Worm (Caenorhabditis elegans): ENCODE data around the gene fil-2.

Gene fil-2

ce11 chrV:6286343-6286742 lies 7.5 kb downstream of the fil-2 start, which contains the start of gene srn-1:
Gene srn-1, minus strand, starts transcription at chrV:6286443.
- TF ChIP-seq M03D4.4 (tag; optimal IDR thresholded peaks at IDR 0.05) (no peak), lin-13 (tag; optimal IDR thresholded peaks at IDR 0.05) (no peak), ham-2 (GFP tag; optimal IDR thresholded peaks at IDR 0.05) (no peak), ceh-39 (tag; optimal IDR thresholded peaks at IDR 0.05) (no peak), lin-32 (GFP tag; optimal IDR thresholded peaks at IDR 0.05) (no peak), nhr-28 (tag; optimal IDR thresholded peaks at IDR 0.05) (no peak), unc-120 (tag; optimal IDR thresholded peaks at IDR 0.05; ENCODE audit: poor library complexity, severe bottlenecking) (no peak), lsy-2 (tag; optimal IDR thresholded peaks at IDR 0.05) (no peak), mab-5 (tag; optimal IDR thresholded peaks at IDR 0.05) (no peak), nhr-2 (tag; optimal IDR thresholded peaks at IDR 0.05) (no peak), unc-62 (GFP tag; optimal IDR thresholded peaks at IDR 0.05) (no peak), snpc-4 (tag; optimal IDR thresholded peaks at IDR 0.05) (no peak), sem-2 (GFP tag; optimal IDR thresholded peaks at IDR 0.05) (no peak), ceh-83 (GFP tag; optimal IDR thresholded peaks at IDR 0.05) (no peak), ces-1 (GFP tag; optimal IDR thresholded peaks at IDR 0.05) (no peak)

- TF ChIP-seq blmp-1 (tag; optimal IDR thresholded peaks at IDR 0.05) (no peak), nhr-76 (tag; optimal IDR thresholded peaks at IDR 0.05) (no peak), ceh-39 (tag; optimal IDR thresholded peaks at IDR 0.05) (no peak), drap-1 (GFP tag; optimal IDR thresholded peaks at IDR 0.05) (no peak), lin-32 (GFP tag; optimal IDR thresholded peaks at IDR 0.05) (no peak), unc-62 (GFP tag; optimal IDR thresholded peaks at IDR 0.05) (no peak), hlh-1 (tag; optimal IDR thresholded peaks at IDR 0.05) (no peak), mep-1 (tag; optimal IDR thresholded peaks at IDR 0.05) (no peak), ceh-43 (GFP tag; optimal IDR thresholded peaks at IDR 0.05) (no peak)
Observed at ce11 chrV:6288607-6289006, 9.8 kb downstream of the fil-2 start, which contains the start of gene K12B6.11. Gene K12B6.11, plus strand, starts transcription at chrV:6288907.

ce11 chrV:6291301-6291700 lies 12.5 kb downstream of the fil-2 start:
- TF ChIP-seq hlh-1 (tag; optimal IDR thresholded peaks at IDR 0.05): no peak
- no peak for TF ChIP-seq drap-1 (GFP tag; optimal IDR thresholded peaks at IDR 0.05)
- TF ChIP-seq ceh-39 (tag; optimal IDR thresholded peaks at IDR 0.05): no peak
- no peak for TF ChIP-seq snpc-4 (tag; optimal IDR thresholded peaks at IDR 0.05)
- no peak for TF ChIP-seq unc-39 (tag; optimal IDR thresholded peaks at IDR 0.05)
- no peak for TF ChIP-seq nhr-12 (tag; optimal IDR thresholded peaks at IDR 0.05)
- TF ChIP-seq ces-1 (GFP tag; optimal IDR thresholded peaks at IDR 0.05): no peak
- no peak for TF ChIP-seq mls-2 (tag; optimal IDR thresholded peaks at IDR 0.05)
- TF ChIP-seq nhr-76 (tag; optimal IDR thresholded peaks at IDR 0.05): no peak
- TF ChIP-seq bed-3 (GFP tag; optimal IDR thresholded peaks at IDR 0.05): no peak
- TF ChIP-seq pha-4 (tag; optimal IDR thresholded peaks at IDR 0.05): no peak
- TF ChIP-seq blmp-1 (tag; optimal IDR thresholded peaks at IDR 0.05): no peak
- no peak for TF ChIP-seq lsy-2 (tag; optimal IDR thresholded peaks at IDR 0.05)
- TF ChIP-seq sem-2 (GFP tag; optimal IDR thresholded peaks at IDR 0.05): no peak
- no peak for TF ChIP-seq ceh-43 (GFP tag; optimal IDR thresholded peaks at IDR 0.05)
- no peak for TF ChIP-seq tbx-8 (GFP tag; optimal IDR thresholded peaks at IDR 0.05)
- no peak for TF ChIP-seq elt-1 (tag; optimal IDR thresholded peaks at IDR 0.05; ENCODE audit: borderline replicate concordance, insufficient read depth)
- no peak for TF ChIP-seq ztf-11 (tag; optimal IDR thresholded peaks at IDR 0.05)
- no peak for TF ChIP-seq mep-1 (tag; optimal IDR thresholded peaks at IDR 0.05)
- TF ChIP-seq mab-5 (tag; optimal IDR thresholded peaks at IDR 0.05): no peak

- TF ChIP-seq nhr-237 (tag; optimal IDR thresholded peaks at IDR 0.05) (no peak), ztf-11 (tag; optimal IDR thresholded peaks at IDR 0.05) (no peak), zip-8 (tag; optimal IDR thresholded peaks at IDR 0.05) (no peak), sptf-1 (tag; optimal IDR thresholded peaks at IDR 0.05) (no peak), flh-1 (GFP tag; optimal IDR thresholded peaks at IDR 0.05) (no peak), pha-4 (tag; optimal IDR thresholded peaks at IDR 0.05) (no peak), blmp-1 (tag; optimal IDR thresholded peaks at IDR 0.05) (no peak), hlh-1 (tag; optimal IDR thresholded peaks at IDR 0.05) (no peak)
Observed at ce11 chrV:6292401-6292800, 13.6 kb downstream of the fil-2 start, which contains the start of gene K12B6.9. Gene K12B6.9, minus strand, starts transcription at chrV:6292666.

ce11 chrV:6301046-6301445 lies 22.2 kb downstream of the fil-2 start:
- TF ChIP-seq ham-2 (GFP tag; optimal IDR thresholded peaks at IDR 0.05) (no peak), sem-2 (GFP tag; optimal IDR thresholded peaks at IDR 0.05) (no peak), ceh-43 (GFP tag; optimal IDR thresholded peaks at IDR 0.05) (no peak), nhr-76 (tag; optimal IDR thresholded peaks at IDR 0.05) (no peak), zip-8 (tag; optimal IDR thresholded peaks at IDR 0.05) (no peak)
